Worm (Caenorhabditis elegans): ENCODE results near the gene srx-135.

Gene srx-135

DNA sequence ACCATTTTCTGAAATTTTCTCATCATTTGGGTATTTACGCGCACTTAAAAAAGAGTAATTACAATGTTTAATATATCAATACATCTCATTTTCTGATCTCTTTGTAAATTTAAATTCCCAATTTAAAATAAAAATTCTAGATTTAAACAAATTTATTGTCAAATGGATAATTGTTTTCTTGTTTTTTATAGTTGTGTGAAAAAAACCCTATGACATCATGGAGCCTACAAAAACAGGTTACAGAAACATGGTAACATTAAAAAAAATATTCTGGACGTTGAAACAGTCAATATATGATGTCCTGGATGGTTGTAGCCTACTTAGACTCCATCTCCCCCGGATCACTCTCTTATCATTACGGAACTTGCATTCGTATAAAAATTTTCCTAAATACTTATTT, 30.5 kb downstream of the srx-135 start, which contains the start of gene spp-12:
Gene spp-12 (plus strand): TSS at position 301 of the 400 bp plus-strand sequence.
- TF ChIP-seq dmd-4 (tag; optimal IDR thresholded peaks at IDR 0.05; ENCODE audit: borderline replicate concordance) (no peak), sdc-2 (tag; optimal IDR thresholded peaks at IDR 0.05) (no peak), sox-4 (tag; optimal IDR thresholded peaks at IDR 0.05) (no peak), ceh-24 (tag; optimal IDR thresholded peaks at IDR 0.05) (no peak), tbx-7 (tag; optimal IDR thresholded peaks at IDR 0.05) (no peak), eyg-1 (tag; optimal IDR thresholded peaks at IDR 0.05) (no peak), unc-42 (tag; optimal IDR thresholded peaks at IDR 0.05) (no peak), ets-4 (tag; optimal IDR thresholded peaks at IDR 0.05) (no peak)

DNA sequence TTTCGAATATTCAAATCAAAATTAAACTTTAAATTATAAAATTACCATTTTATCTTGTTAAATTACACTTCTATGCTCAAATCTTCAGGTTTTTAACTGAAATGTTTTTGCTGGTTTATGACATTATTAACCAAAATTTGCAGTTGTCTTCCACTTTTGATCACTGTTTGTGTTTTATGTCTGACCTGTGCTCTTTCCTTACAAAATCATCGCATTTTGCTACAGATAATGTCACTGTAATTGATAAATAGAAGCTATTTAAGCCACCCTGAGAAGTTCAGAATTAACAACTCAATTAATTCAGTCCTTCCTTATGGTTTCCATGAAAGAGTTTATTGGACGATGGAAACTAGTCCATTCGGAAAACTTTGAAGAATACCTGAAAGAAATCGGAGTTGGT, 31.5 kb downstream of the srx-135 start, which contains the start of gene lbp-8:
Gene lbp-8 (plus strand): TSS at position 301 of the 400 bp plus-strand sequence.
- TF ChIP-seq pat-9 (tag; optimal IDR thresholded peaks at IDR 0.05) (no peak), unc-55 (GFP tag; optimal IDR thresholded peaks at IDR 0.05) (no peak), ama-1 (optimal IDR thresholded peaks at IDR 0.05) (no peak), mec-3 (tag; optimal IDR thresholded peaks at IDR 0.05; ENCODE audit: borderline replicate concordance) (no peak), ceh-19 (GFP tag; optimal IDR thresholded peaks at IDR 0.05) (no peak), ceh-22 (tag; optimal IDR thresholded peaks at IDR 0.05) (no peak), ceh-30 (tag; optimal IDR thresholded peaks at IDR 0.05) (no peak), nhr-232 (tag; optimal IDR thresholded peaks at IDR 0.05) (no peak), ceh-6 (GFP tag; optimal IDR thresholded peaks at IDR 0.05) (no peak), elt-4 (tag; optimal IDR thresholded peaks at IDR 0.05) (no peak), rnt-1 (tag; optimal IDR thresholded peaks at IDR 0.05) (no peak), ceh-34 (tag; optimal IDR thresholded peaks at IDR 0.05) (no peak), nhr-11 (tag; optimal IDR thresholded peaks at IDR 0.05) (no peak), ref-2 (tag; optimal IDR thresholded peaks at IDR 0.05) (no peak), fkh-10 (GFP tag; optimal IDR thresholded peaks at IDR 0.05) (no peak), lim-6 (tag; optimal IDR thresholded peaks at IDR 0.05) (no peak), pqm-1 (tag; optimal IDR thresholded peaks at IDR 0.05) (no peak), C08G9.2 (tag; optimal IDR thresholded peaks at IDR 0.05) (no peak), ceh-24 (tag; optimal IDR thresholded peaks at IDR 0.05) (no peak)

DNA sequence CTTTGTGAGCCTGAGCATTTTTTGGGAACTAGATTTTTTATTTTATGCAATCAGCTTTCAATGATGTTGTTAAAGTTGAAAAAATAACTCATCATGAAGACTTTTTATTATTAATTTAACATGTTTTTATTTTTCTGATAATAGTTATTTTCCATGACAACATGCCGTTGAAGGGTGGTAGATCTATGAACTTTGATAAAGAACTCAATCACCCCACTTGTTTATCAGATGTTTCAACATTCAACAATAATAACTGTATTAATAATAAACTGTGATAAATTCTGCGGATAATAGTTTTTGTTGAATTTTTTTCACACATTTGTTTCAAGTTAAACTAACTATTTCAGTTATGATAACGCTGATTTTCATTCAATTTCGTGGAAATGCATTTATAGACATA, 32.5 kb downstream of the srx-135 start:
- no peak for TF ChIP-seq madf-2 (tag; optimal IDR thresholded peaks at IDR 0.05)
- no peak for TF ChIP-seq pat-9 (tag; optimal IDR thresholded peaks at IDR 0.05)
- no peak for TF ChIP-seq gmeb-2 (tag; optimal IDR thresholded peaks at IDR 0.05)
- TF ChIP-seq hlh-15 (tag; optimal IDR thresholded peaks at IDR 0.05) = no peak
- no peak for TF ChIP-seq pros-1 (tag; optimal IDR thresholded peaks at IDR 0.05)
- TF ChIP-seq K02D7.2 (tag; optimal IDR thresholded peaks at IDR 0.05) = no peak
- no peak for TF ChIP-seq hlh-8 (tag; optimal IDR thresholded peaks at IDR 0.05)
- no peak for TF ChIP-seq odd-2 (tag; optimal IDR thresholded peaks at IDR 0.05)
- no peak for TF ChIP-seq zip-5 (tag; optimal IDR thresholded peaks at IDR 0.05)
- no peak for TF ChIP-seq T23F11.4 (GFP tag; optimal IDR thresholded peaks at IDR 0.05)
- TF ChIP-seq Y22D7AL.16 (tag; optimal IDR thresholded peaks at IDR 0.05) = no peak
- no peak for TF ChIP-seq fax-1 (tag; optimal IDR thresholded peaks at IDR 0.05)
- TF ChIP-seq C38D4.7 (GFP tag; optimal IDR thresholded peaks at IDR 0.05) = no peak
- TF ChIP-seq tbx-7 (tag; optimal IDR thresholded peaks at IDR 0.05) = no peak
- no peak for TF ChIP-seq sox-2 (GFP tag; IDR thresholded peaks at IDR 0.05)
- TF ChIP-seq lin-11 (tag; optimal IDR thresholded peaks at IDR 0.05) = no peak
- TF ChIP-seq ceh-6 (GFP tag; optimal IDR thresholded peaks at IDR 0.05) = no peak
